Fruit fly (Drosophila melanogaster): ENCODE results near the gene Vml.
A peak's percentile ranks its signal among the peaks of the same experiment; 100 is the strongest.

Gene Vml

dm6 chrX:2296230-2297044, 20.8 kb downstream of the Vml start (continued):
- TF ChIP-seq CG17385 (GFP tag; optimal IDR thresholded peaks at IDR 0.05) (peak; percentile 91), CG15601 (tag; optimal IDR thresholded peaks at IDR 0.05) (peak; percentile 92), onecut (GFP tag; IDR thresholded peaks at IDR 0.05) (peak; percentile 90), CG2199 (GFP tag; IDR thresholded peaks at IDR 0.05) (no peak), Fer3 (tag; optimal IDR thresholded peaks at IDR 0.05) (peak; percentile 81), Rfx (GFP tag; IDR thresholded peaks at IDR 0.05) (peak; percentile 77; the same call in 1 of the 2 replicates), cg (GFP tag; optimal IDR thresholded peaks at IDR 0.05) (peak; percentile 41), ken (GFP tag; IDR thresholded peaks at IDR 0.05) (peak; percentile 73; the same call in 2 of the 3 replicates), CG12659 (GFP tag; optimal IDR thresholded peaks at IDR 0.05) (peak; percentile 96), CG14050 (GFP tag; IDR thresholded peaks at IDR 0.05) (peak; percentile 55), CG12744 (GFP tag; optimal IDR thresholded peaks at IDR 0.05) (peak; percentile 92), CG32767 (GFP tag; IDR thresholded peaks at IDR 0.05) (peak; percentile 71), CG7839 (tag; optimal IDR thresholded peaks at IDR 0.05) (peak; percentile 95), CG18599 (GFP tag; optimal IDR thresholded peaks at IDR 0.05) (peak; percentile 94), CG2120 (GFP tag; optimal IDR thresholded peaks at IDR 0.05) (peak; percentile 94), Oaz (GFP tag; IDR thresholded peaks at IDR 0.05) (peak; percentile 51), pan (optimal IDR thresholded peaks at IDR 0.05) (no peak), pan (GFP tag; optimal IDR thresholded peaks at IDR 0.05 in 1 of 2, IDR thresholded peaks at IDR 0.05 in 1 of 2) (peak in 1 of 2 experiments; percentile 64), p53 (GFP tag; optimal IDR thresholded peaks at IDR 0.05) (peak; percentile 89), CG31441 (GFP tag; IDR thresholded peaks at IDR 0.05) (peak; percentile 95), sisA (GFP tag; IDR thresholded peaks at IDR 0.05) (peak; percentile 77), CG14441 (GFP tag; IDR thresholded peaks at IDR 0.05) (peak; percentile 77), Bdp1 (GFP tag; optimal IDR thresholded peaks at IDR 0.05) (peak; percentile 87), sug (tag; optimal IDR thresholded peaks at IDR 0.05) (peak; percentile 86), CG6689 (GFP tag; IDR thresholded peaks at IDR 0.05) (peak; percentile 88), CG11696 (GFP tag; IDR thresholded peaks at IDR 0.05) (peak; percentile 51; the same call in 1 of the 2 replicates), chn (GFP tag; optimal IDR thresholded peaks at IDR 0.05) (peak; percentile 93), zfh1 (GFP tag; IDR thresholded peaks at IDR 0.05) (peak; percentile 74; the same call in 2 of the 3 replicates), Six4 (GFP tag; optimal IDR thresholded peaks at IDR 0.05) (peak; percentile 93), CG18764 (GFP tag; optimal IDR thresholded peaks at IDR 0.05) (peak; percentile 86), wor (GFP tag; IDR thresholded peaks at IDR 0.05) (peak; percentile 82), CG12071 (GFP tag; optimal IDR thresholded peaks at IDR 0.05) (peak; percentile 82), croc (GFP tag; conservative IDR thresholded peaks at IDR 0.05) (peak; percentile 84), CG17829 (tag; optimal IDR thresholded peaks at IDR 0.05) (peak; percentile 91), cwo (GFP tag; optimal IDR thresholded peaks at IDR 0.05) (peak; percentile 90), Fer2 (tag; optimal IDR thresholded peaks at IDR 0.05) (peak; percentile 43), en (GFP tag; optimal IDR thresholded peaks at IDR 0.05) (peak; percentile 92), CG3838 (GFP tag; optimal IDR thresholded peaks at IDR 0.05) (peak; percentile 80), Mes4 (GFP tag; optimal IDR thresholded peaks at IDR 0.05) (peak; percentile 93), CG2875 (GFP tag; optimal IDR thresholded peaks at IDR 0.05) (peak; percentile 94), CG4854 (GFP tag; optimal IDR thresholded peaks at IDR 0.05) (peak; percentile 86), crc (GFP tag; optimal IDR thresholded peaks at IDR 0.05) (peak; percentile 94), CG9876 (GFP tag; optimal IDR thresholded peaks at IDR 0.05) (peak; percentile 87), bcd (GFP tag; optimal IDR thresholded peaks at IDR 0.05) (peak; percentile 95), Chrac-16 (GFP tag; optimal IDR thresholded peaks at IDR 0.05) (peak; percentile 92), fd64A (GFP tag; optimal IDR thresholded peaks at IDR 0.05) (peak; percentile 87), gfzf (GFP tag; optimal IDR thresholded peaks at IDR 0.05) (no peak), CG12219 (GFP tag; optimal IDR thresholded peaks at IDR 0.05) (peak; percentile 95), CG15514 (GFP tag; optimal IDR thresholded peaks at IDR 0.05) (peak; percentile 74)

Measured in whole organism, embryonic.